Fruit fly (Drosophila melanogaster) whole organism, prepupa: Measurements from ENCODE around the gene dnc.

Experiments
- CG10669 ChIP-seq: fragments of 200-800 bp; sonication (Bioruptor generic); optimal IDR thresholded peaks from 3 replicates; lab custom pipeline; 2018; ENCODE audit warnings: missing biosample characterization, mild to moderate bottlenecking, missing genetic modification characterization, moderate library complexity
- CG11294 ChIP-seq: fragments of 200-800 bp; sonication (Bioruptor generic); IDR thresholded peaks from 2 replicates; pipeline ENCODE4 v1.3.6; 2022; ENCODE audit warnings: missing biosample characterization, missing genetic modification characterization
- CG11762 ChIP-seq: fragments of 200-800 bp; sonication (Bioruptor generic); optimal IDR thresholded peaks from 3 replicates; lab custom pipeline; 2016; ENCODE audit warnings: missing biosample characterization, missing genetic modification characterization; ENCODE audit not compliant: insufficient read depth
- CG15336 ChIP-seq: fragments of 200-800 bp; sonication (Bioruptor generic); IDR thresholded peaks from 2 replicates; pipeline ENCODE4 v1.3.6; 2022; ENCODE audit warnings: missing biosample characterization, missing genetic modification characterization
- CG16779 ChIP-seq: fragments of 200-800 bp; sonication (Bioruptor generic); optimal IDR thresholded peaks from 3 replicates; lab custom pipeline; 2017; ENCODE audit warnings: missing biosample characterization, mild to moderate bottlenecking, missing genetic modification characterization
- CG3032 ChIP-seq: fragments of 200-800 bp; optimal IDR thresholded peaks from 2 replicates; lab custom pipeline; 2019; ENCODE audit warnings: missing biosample characterization, mild to moderate bottlenecking, missing genetic modification characterization, moderate library complexity
- CG32006 ChIP-seq: fragments of 200-800 bp; sonication (Bioruptor generic); optimal IDR thresholded peaks from 3 replicates; lab custom pipeline; 2017; ENCODE audit warnings: missing biosample characterization, mild to moderate bottlenecking, missing genetic modification characterization
- CG34406 ChIP-seq: fragments of 200-800 bp; sonication (Bioruptor generic); optimal IDR thresholded peaks from 3 replicates; lab custom pipeline; 2016; ENCODE audit warnings: missing biosample characterization, missing genetic modification characterization
- CG4318 ChIP-seq: fragments of 200-800 bp; sonication (Bioruptor generic); optimal IDR thresholded peaks from 3 replicates; lab custom pipeline; 2017; ENCODE audit warnings: missing biosample characterization, mild to moderate bottlenecking, missing genetic modification characterization
- CG6163 ChIP-seq: fragments of 200-800 bp; sonication (Bioruptor generic); IDR thresholded peaks from 3 replicates; pipeline ENCODE4 v1.3.6; 2022; ENCODE audit warnings: missing biosample characterization, missing genetic modification characterization
- CG6808 ChIP-seq: fragments of 200-800 bp; sonication (Bioruptor generic); optimal IDR thresholded peaks from 3 replicates; lab custom pipeline; 2017; ENCODE audit warnings: missing biosample characterization, missing genetic modification characterization, mild to moderate bottlenecking, moderate library complexity, missing genetic modification reagents
- CG6854 ChIP-seq: fragments of 200-800 bp; sonication (Bioruptor generic); optimal IDR thresholded peaks from 2 replicates; lab custom pipeline; 2017; ENCODE audit warnings: missing biosample characterization, mild to moderate bottlenecking, missing genetic modification characterization
- CG8319 ChIP-seq: fragments of 200-800 bp; sonication (Bioruptor generic); optimal IDR thresholded peaks from 3 replicates; lab custom pipeline; 2016; ENCODE audit warnings: missing biosample characterization, missing genetic modification characterization
- CG8632 ChIP-seq: fragments of 200-800 bp; sonication (Bioruptor generic); optimal IDR thresholded peaks from 3 replicates; lab custom pipeline; 2016; ENCODE audit warnings: missing biosample characterization, missing genetic modification characterization
- CG9139 ChIP-seq: fragments of 200-800 bp; sonication (Bioruptor generic); optimal IDR thresholded peaks from 3 replicates; lab custom pipeline; 2017; ENCODE audit warnings: missing biosample characterization, mild to moderate bottlenecking, missing genetic modification characterization
- Eip78C ChIP-seq: fragments of 200-800 bp; sonication (Bioruptor generic); peaks from one replicate; lab custom pipeline; 2016; ENCODE audit warnings: missing biosample characterization, missing genetic modification characterization
- Ets21C ChIP-seq: fragments of 200-800 bp; sonication (Bioruptor generic); optimal IDR thresholded peaks from 3 replicates; lab custom pipeline; 2016; ENCODE audit warnings: missing biosample characterization, missing genetic modification characterization
- Hr4 ChIP-seq: fragments of 200-800 bp; sonication (Bioruptor generic); optimal IDR thresholded peaks from 3 replicates; lab custom pipeline; 2016; ENCODE audit warnings: missing biosample characterization, missing genetic modification characterization
- Lpt ChIP-seq: fragments of 200-800 bp; sonication (Bioruptor generic); optimal IDR thresholded peaks from 3 replicates; lab custom pipeline; 2016; ENCODE audit warnings: missing biosample characterization, missing genetic modification characterization
- Met ChIP-seq: fragments of 200-800 bp; sonication (Bioruptor generic); optimal IDR thresholded peaks from 3 replicates; lab custom pipeline; 2016; ENCODE audit warnings: missing biosample characterization, missing genetic modification characterization
- Smox ChIP-seq: fragments of 200-800 bp; sonication (Bioruptor generic); optimal IDR thresholded peaks from 3 replicates; lab custom pipeline; 2016; ENCODE audit warnings: missing biosample characterization, missing genetic modification characterization
- Sox102F ChIP-seq: fragments of 200-800 bp; sonication (Bioruptor generic); optimal IDR thresholded peaks from 2 replicates; lab custom pipeline; 2016; ENCODE audit warnings: missing biosample characterization, mild to moderate bottlenecking, missing genetic modification characterization
- Sox14 ChIP-seq: fragments of 200-800 bp; sonication (Bioruptor generic); optimal IDR thresholded peaks from 3 replicates; lab custom pipeline; 2016; ENCODE audit warnings: missing biosample characterization, missing genetic modification characterization
- achi ChIP-seq: fragments of 200-800 bp; sonication (Bioruptor generic); optimal IDR thresholded peaks from 3 replicates; lab custom pipeline; 2016; ENCODE audit warnings: missing biosample characterization, missing genetic modification characterization
- acj6 ChIP-seq: fragments of 200-800 bp; sonication (Bioruptor generic); optimal IDR thresholded peaks from 3 replicates; lab custom pipeline; 2016; ENCODE audit warnings: missing biosample characterization, missing genetic modification characterization
- dac ChIP-seq: fragments of 200-800 bp; sonication (Bioruptor generic); optimal IDR thresholded peaks from 2 replicates; lab custom pipeline; 2017; ENCODE audit warnings: missing biosample characterization, mild to moderate bottlenecking, missing genetic modification characterization
- eg ChIP-seq: fragments of 200-800 bp; sonication (Bioruptor generic); IDR thresholded peaks from 3 replicates; pipeline ENCODE4 v1.3.6; 2022; ENCODE audit warnings: missing biosample characterization, missing genetic modification characterization
- esn ChIP-seq: fragments of 200-800 bp; sonication (Bioruptor generic); optimal IDR thresholded peaks from 2 replicates; lab custom pipeline; 2016; ENCODE audit warnings: missing biosample characterization, mild to moderate bottlenecking, missing genetic modification characterization, moderate library complexity
- fd59A ChIP-seq: fragments of 200-800 bp; sonication (Bioruptor generic); optimal IDR thresholded peaks from 2 replicates; lab custom pipeline; 2017; ENCODE audit warnings: missing biosample characterization, mild to moderate bottlenecking, missing genetic modification characterization, missing genetic modification reagents
- fd85E ChIP-seq: fragments of 200-800 bp; sonication (Bioruptor generic); optimal IDR thresholded peaks from 3 replicates; lab custom pipeline; 2016; ENCODE audit warnings: missing biosample characterization, missing genetic modification characterization
- fkh ChIP-seq: fragments of 200-800 bp; sonication (Bioruptor generic); optimal IDR thresholded peaks from 3 replicates; lab custom pipeline; 2017; ENCODE audit warnings: missing biosample characterization, mild to moderate bottlenecking, missing genetic modification characterization, moderate library complexity
- net ChIP-seq: fragments of 200-800 bp; sonication (Bioruptor generic); optimal IDR thresholded peaks from 3 replicates; lab custom pipeline; 2016; ENCODE audit warnings: missing biosample characterization, missing genetic modification characterization
- pdm3 ChIP-seq: fragments of 200-800 bp; sonication (Bioruptor generic); optimal IDR thresholded peaks from 3 replicates; lab custom pipeline; 2016; ENCODE audit warnings: missing biosample characterization, missing genetic modification characterization
- salr ChIP-seq, 2 experiments: fragments of 200-800 bp; sonication (Bioruptor generic); optimal IDR thresholded peaks; 3 replicates each; lab custom pipeline; 2016 to 2018; ENCODE audit warnings: missing biosample characterization in 2 of 2, missing genetic modification characterization in 2 of 2, mild to moderate bottlenecking in 1 of 2
- spab ChIP-seq: fragments of 200-800 bp; sonication (Bioruptor generic); optimal IDR thresholded peaks from 2 replicates; lab custom pipeline; 2017; ENCODE audit warnings: missing biosample characterization, mild to moderate bottlenecking, missing genetic modification characterization, missing genetic modification reagents
- ss ChIP-seq, 2 experiments: fragments of 200-800 bp; sonication (Bioruptor generic); optimal IDR thresholded peaks; 2 replicates in 1 of 2; 3 replicates in 1 of 2; lab custom pipeline; 2017 to 2018; ENCODE audit warnings: mild to moderate bottlenecking in 2 of 2, missing biosample characterization in 2 of 2, missing genetic modification characterization in 2 of 2, moderate library complexity in 1 of 2
- svp ChIP-seq: fragments of 200-800 bp; sonication (Bioruptor generic); peaks from one replicate; lab custom pipeline; 2016; ENCODE audit warnings: missing biosample characterization, missing genetic modification characterization
- topi ChIP-seq: fragments of 200-800 bp; sonication (Bioruptor generic); optimal IDR thresholded peaks from 3 replicates; lab custom pipeline; 2016; ENCODE audit warnings: missing biosample characterization, missing genetic modification characterization
- vri ChIP-seq: fragments of 200-800 bp; sonication (Bioruptor generic); optimal IDR thresholded peaks from 3 replicates; lab custom pipeline; 2016; ENCODE audit warnings: missing biosample characterization, mild to moderate bottlenecking, missing genetic modification characterization

The dnc gene

DNA sequence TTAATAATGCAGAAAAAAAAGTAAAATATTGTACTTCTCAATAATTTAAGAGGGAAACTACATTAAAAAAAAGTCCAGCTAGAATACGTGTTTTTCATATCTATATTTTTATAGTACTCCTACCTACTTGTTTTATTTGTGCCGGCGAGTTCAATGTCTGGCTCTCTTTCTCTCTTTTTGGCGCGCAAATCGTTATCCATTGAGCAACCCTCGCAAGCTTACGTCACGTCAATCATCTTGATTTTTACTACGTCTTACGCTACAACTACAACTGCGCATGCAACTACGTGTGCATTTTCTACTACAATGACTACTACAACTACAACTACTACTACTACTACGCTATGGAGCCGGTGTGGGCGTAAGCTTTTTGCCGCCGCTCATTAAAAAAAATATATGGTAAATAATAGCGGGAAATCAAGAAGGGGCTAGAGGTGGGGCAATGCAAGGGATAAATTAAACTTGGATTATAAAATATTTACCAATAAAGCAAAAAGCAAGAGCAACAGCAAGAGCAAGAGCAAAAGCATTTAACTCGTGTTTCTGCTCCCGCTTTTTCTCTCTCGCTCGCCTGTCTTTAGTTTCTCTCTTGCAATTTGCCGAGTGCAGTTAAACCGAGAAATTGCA lies 201.2 kb downstream of the dnc start:
- no peak for TF ChIP-seq Smox
- no peak for TF ChIP-seq dac (GFP tag; lab: Kevin White, UChicago)
- no peak for TF ChIP-seq fd59A (GFP tag; lab: Kevin White, UChicago)
- peak; percentile 0 for TF ChIP-seq CG9139 (GFP tag; lab: Kevin White, UChicago)
- TF ChIP-seq CG4318 (GFP tag; lab: Kevin White, UChicago) = no peak
- no peak for TF ChIP-seq Ets21C (GFP tag; lab: Kevin White, UChicago)
- TF ChIP-seq ss (GFP tag; optimal IDR thresholded peaks at IDR 0.05; lab: Kevin White, UChicago) = peak in 1 of 2 experiments; percentile 1
- peak; percentile 9 for TF ChIP-seq svp (GFP tag; lab: Kevin White, UChicago)
- no peak for TF ChIP-seq CG10669 (GFP tag; lab: Kevin White, UChicago)
- TF ChIP-seq CG3032 (tag; lab: Kevin White, UChicago) = no peak
- TF ChIP-seq Eip78C (GFP tag; lab: Kevin White, UChicago) = peak; percentile 47
- TF ChIP-seq CG16779 (tag; lab: Kevin White, UChicago) = peak; percentile 37

DNA sequence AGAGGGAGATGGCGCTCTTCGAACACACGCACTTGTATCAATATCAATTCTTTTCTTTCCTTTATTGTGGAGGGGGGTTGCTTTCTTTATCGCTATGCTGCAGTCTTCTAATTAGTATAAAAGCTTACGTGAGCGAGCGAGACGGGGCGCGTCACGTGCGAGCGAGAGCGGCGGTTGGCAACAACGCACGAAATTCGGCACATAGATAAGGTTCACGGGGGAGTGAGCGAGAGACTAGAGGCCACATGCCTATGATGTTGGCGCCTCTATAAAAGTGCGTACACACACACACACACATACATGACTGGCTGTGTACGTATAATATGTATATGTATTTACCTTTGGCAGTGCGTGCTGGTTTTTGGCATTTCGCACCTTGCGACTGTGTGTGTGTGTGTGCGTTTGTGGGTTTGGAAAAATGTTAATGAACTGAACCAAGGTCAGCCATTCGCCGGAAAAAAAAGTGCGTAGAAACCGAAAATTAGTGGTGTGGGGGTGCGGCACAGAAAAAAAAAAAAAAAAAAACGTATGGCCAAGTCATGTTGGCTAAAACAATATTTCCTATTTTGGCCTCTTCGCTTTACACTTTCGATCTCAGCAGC lies 202.4 kb downstream of the dnc start:
- TF ChIP-seq CG15336 (GFP tag; lab: Robert Waterston, UW) (0 out of 2 replicates have a peak, but pooled peaks have one; percentile 10), fkh (GFP tag; lab: Kevin White, UChicago) (peak; percentile 86), CG11294 (GFP tag; lab: Robert Waterston, UW) (no peak)

DNA sequence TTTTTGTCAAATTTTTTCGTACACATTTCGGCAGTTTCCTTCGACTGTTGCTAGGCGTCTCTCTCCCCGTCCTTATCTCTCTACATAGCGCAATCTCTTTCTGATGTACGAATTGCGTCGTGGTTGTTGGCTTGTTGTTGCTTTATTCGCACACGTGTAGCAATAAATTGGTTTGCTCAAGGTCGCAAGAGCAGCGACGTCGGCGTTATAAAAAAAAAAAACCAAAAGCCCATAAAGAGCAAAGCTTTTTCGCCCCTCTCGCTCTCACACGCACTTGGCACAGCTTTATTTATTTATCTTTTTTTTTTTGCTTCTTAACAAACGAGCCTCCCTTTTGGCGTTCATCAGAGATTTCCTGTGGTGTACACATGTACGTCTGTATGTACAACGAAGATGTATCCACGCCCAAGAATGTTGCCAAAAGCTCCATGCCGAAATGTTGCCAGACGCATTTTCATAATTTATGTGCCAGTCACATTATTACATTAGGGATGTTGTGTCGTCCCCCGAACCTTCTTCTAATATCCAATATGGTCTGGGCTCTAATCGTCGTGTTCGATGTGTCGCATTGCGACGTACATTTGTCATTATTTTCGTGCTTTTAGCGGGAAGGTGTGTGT lies 203.2 kb downstream of the dnc start:
- TF ChIP-seq CG6854 (GFP tag; lab: Kevin White, UChicago) = no peak
- TF ChIP-seq CG4318 (GFP tag; lab: Kevin White, UChicago) = no peak
- TF ChIP-seq CG6808 = no peak
- no peak for TF ChIP-seq Lpt (GFP tag; lab: Kevin White, UChicago)
- TF ChIP-seq svp (GFP tag; lab: Kevin White, UChicago) = peak; percentile 76
- no peak for TF ChIP-seq CG32006 (GFP tag; lab: Kevin White, UChicago)
- TF ChIP-seq Sox102F (GFP tag; lab: Kevin White, UChicago) = no peak
- TF ChIP-seq ss (GFP tag; optimal IDR thresholded peaks at IDR 0.05; lab: Kevin White, UChicago) = peak in 1 of 2 experiments; percentile 4
- no peak for TF ChIP-seq CG8632
- no peak for TF ChIP-seq acj6
- TF ChIP-seq Met (GFP tag; lab: Kevin White, UChicago) = peak; percentile 21
- no peak for TF ChIP-seq CG15336 (GFP tag; lab: Robert Waterston, UW)
- TF ChIP-seq Eip78C (GFP tag; lab: Kevin White, UChicago) = peak; percentile 7
- TF ChIP-seq CG6163 (GFP tag; lab: Robert Waterston, UW) = peak; percentile 51; the same call in 1 of the 3 replicates
- TF ChIP-seq eg = peak; percentile 16; the same call in 1 of the 3 replicates
- peak; percentile 8 for TF ChIP-seq fkh (GFP tag; lab: Kevin White, UChicago)
- no peak for TF ChIP-seq topi (GFP tag; lab: Kevin White, UChicago)
- no peak for TF ChIP-seq fd85E (GFP tag; lab: Kevin White, UChicago)
- TF ChIP-seq esn = no peak

DNA sequence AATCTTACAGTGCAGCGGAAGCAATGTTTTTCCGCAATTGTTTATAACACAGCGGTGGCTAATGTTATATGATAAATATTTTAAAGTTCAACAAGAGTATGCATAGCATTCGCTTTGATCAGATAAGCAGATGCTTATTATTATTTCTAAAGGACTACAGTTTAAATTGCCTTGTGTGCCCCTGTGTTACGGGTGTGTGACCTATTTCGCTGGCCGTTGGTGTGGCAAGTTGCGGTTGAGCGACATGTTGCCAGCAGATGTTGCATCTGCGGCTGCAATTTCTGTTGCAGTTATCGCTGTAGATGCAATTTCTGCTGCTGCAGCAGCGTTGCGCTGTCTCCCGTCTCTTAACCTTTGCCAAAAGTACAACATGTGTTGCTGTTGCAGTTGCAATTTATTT lies 204.0 kb downstream of the dnc start:
- peak; percentile 55 for TF ChIP-seq CG6808
- peak; percentile 55 for TF ChIP-seq CG8632
- TF ChIP-seq Lpt (GFP tag; lab: Kevin White, UChicago) = peak; percentile 51
- peak; percentile 10 for TF ChIP-seq CG9139 (GFP tag; lab: Kevin White, UChicago)
- no peak for TF ChIP-seq Ets21C (GFP tag; lab: Kevin White, UChicago)
- peak; percentile 71 for TF ChIP-seq CG10669 (GFP tag; lab: Kevin White, UChicago)
- peak; percentile 42 for TF ChIP-seq esn
- TF ChIP-seq svp (GFP tag; lab: Kevin White, UChicago) = peak; percentile 78
- TF ChIP-seq salr (GFP tag; optimal IDR thresholded peaks at IDR 0.05; lab: Kevin White, UChicago) = peak; percentile 42 to 55
- peak; percentile 47 for TF ChIP-seq CG4318 (GFP tag; lab: Kevin White, UChicago)
- peak; percentile 38 for TF ChIP-seq dac (GFP tag; lab: Kevin White, UChicago)
- TF ChIP-seq CG34406 (GFP tag; lab: Kevin White, UChicago) = peak; percentile 51
- no peak for TF ChIP-seq vri (GFP tag; lab: Kevin White, UChicago)
- TF ChIP-seq Sox14 = peak; percentile 61
- peak; percentile 69 for TF ChIP-seq acj6
- peak; percentile 58 for TF ChIP-seq achi (GFP tag; lab: Kevin White, UChicago)
- TF ChIP-seq ss (GFP tag; optimal IDR thresholded peaks at IDR 0.05; lab: Kevin White, UChicago) = peak; percentile 23 to 60
- peak; percentile 85 for TF ChIP-seq CG6163 (GFP tag; lab: Robert Waterston, UW)
- TF ChIP-seq pdm3 (GFP tag; lab: Kevin White, UChicago) = peak; percentile 72
- peak; percentile 51 for TF ChIP-seq CG11762 (GFP tag; lab: Kevin White, UChicago)
- no peak for TF ChIP-seq CG6854 (GFP tag; lab: Kevin White, UChicago)
- peak; percentile 39 for TF ChIP-seq CG8319
- peak; percentile 22 for TF ChIP-seq CG16779 (tag; lab: Kevin White, UChicago)
- TF ChIP-seq Hr4 = peak; percentile 64
- peak; percentile 77 for TF ChIP-seq net
- peak; percentile 86 for TF ChIP-seq Eip78C (GFP tag; lab: Kevin White, UChicago)
- TF ChIP-seq Met (GFP tag; lab: Kevin White, UChicago) = peak; percentile 57
- peak; percentile 51 for TF ChIP-seq spab (GFP tag; lab: Kevin White, UChicago)
